Fruit fly (Drosophila melanogaster): Measurements from ENCODE around the gene CG15208.

CG15208 gene

DNA sequence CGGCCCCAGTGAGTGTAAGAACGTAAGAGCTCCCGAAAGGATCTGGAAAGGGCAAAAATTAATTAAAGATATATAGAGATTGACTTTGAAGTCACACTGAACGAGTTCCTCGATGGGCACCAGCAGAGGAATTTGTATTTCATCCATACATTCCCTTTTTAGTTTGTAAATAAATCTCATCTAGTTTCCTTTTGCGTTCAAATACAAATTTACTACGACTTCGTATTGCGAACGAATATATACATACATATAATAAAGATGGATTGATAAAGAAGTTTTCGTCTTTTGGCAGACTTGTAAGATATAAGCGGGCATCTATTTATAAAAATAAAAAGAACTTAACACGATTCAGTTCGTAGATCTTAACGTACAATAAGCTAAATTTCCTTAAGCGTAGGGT is at the start of gene CG15208:
TSS of gene CG15208 (plus strand) at position 301 of the 400 bp plus-strand sequence.
- TF ChIP-seq Hr4 (GFP tag; optimal IDR thresholded peaks at IDR 0.05), result no peak
- TF ChIP-seq CG11902 (GFP tag; optimal IDR thresholded peaks at IDR 0.05), result no peak
- TF ChIP-seq Eip93F (GFP tag; optimal IDR thresholded peaks at IDR 0.05), result no peak
- TF ChIP-seq CG8119 (GFP tag; IDR thresholded peaks at IDR 0.05), result no peak
- no peak for TF ChIP-seq acj6 (GFP tag; optimal IDR thresholded peaks at IDR 0.05)
- TF ChIP-seq dsx (GFP tag; optimal IDR thresholded peaks at IDR 0.05; ENCODE audit: poor library complexity, severe bottlenecking), result no peak
- TF ChIP-seq Hr38 (GFP tag; optimal IDR thresholded peaks at IDR 0.05), result no peak
- TF ChIP-seq CG3919 (GFP tag; optimal IDR thresholded peaks at IDR 0.05), result no peak
- TF ChIP-seq Ets96B (tag; optimal IDR thresholded peaks at IDR 0.05), result no peak
- TF ChIP-seq CG16779 (tag; optimal IDR thresholded peaks at IDR 0.05), result no peak
- no peak for TF ChIP-seq spab (GFP tag; optimal IDR thresholded peaks at IDR 0.05)
- TF ChIP-seq Blimp-1 (GFP tag; optimal IDR thresholded peaks at IDR 0.05), result no peak
- TF ChIP-seq svp (GFP tag), result no peak
- TF ChIP-seq CG6163 (GFP tag; IDR thresholded peaks at IDR 0.05), result no peak
- TF ChIP-seq CG6808 (GFP tag; optimal IDR thresholded peaks at IDR 0.05), result no peak
- TF ChIP-seq Eip75B (GFP tag; optimal IDR thresholded peaks at IDR 0.05), result no peak
- no peak for TF ChIP-seq CG8632 (GFP tag; optimal IDR thresholded peaks at IDR 0.05)
- no peak for TF ChIP-seq Lpt (GFP tag; optimal IDR thresholded peaks at IDR 0.05)
- TF ChIP-seq CG11294 (GFP tag; IDR thresholded peaks at IDR 0.05), result no peak
- TF ChIP-seq cyc (GFP tag; optimal IDR thresholded peaks at IDR 0.05), result no peak

DNA sequence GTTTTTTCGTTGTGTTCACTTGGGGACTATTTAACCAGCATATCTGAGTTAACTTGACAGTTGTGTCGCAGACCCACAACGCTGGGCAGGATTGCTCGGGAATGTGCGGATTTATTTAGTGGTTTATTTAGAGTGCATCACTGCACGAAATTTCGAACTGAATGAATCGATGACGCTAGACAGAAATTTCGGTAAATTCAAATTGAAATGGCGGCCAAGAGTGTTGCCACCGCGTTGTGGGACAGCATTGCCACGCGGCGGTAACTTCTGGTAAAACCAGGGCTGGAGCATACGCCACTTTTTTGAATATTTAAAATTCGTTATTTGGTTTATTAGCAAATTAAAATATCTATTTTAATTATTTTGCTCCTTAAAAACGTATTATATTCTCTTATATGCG is 45.1 kb upstream of the CG15208 start, which contains the start of gene feo:
TSS of gene feo (minus strand) at position 184 of the 400 bp plus-strand sequence.
- no peak for TF ChIP-seq ss (GFP tag; optimal IDR thresholded peaks at IDR 0.05)
- TF ChIP-seq CG31627 (GFP tag; optimal IDR thresholded peaks at IDR 0.05), result no peak
- no peak for TF ChIP-seq lz (GFP tag; optimal IDR thresholded peaks at IDR 0.05)
- no peak for TF ChIP-seq Eip75B (GFP tag; optimal IDR thresholded peaks at IDR 0.05)
- no peak for TF ChIP-seq CG8119 (GFP tag; IDR thresholded peaks at IDR 0.05)
- TF ChIP-seq Met (GFP tag; optimal IDR thresholded peaks at IDR 0.05), result no peak
- no peak for TF ChIP-seq CG4318 (GFP tag; optimal IDR thresholded peaks at IDR 0.05)
- TF ChIP-seq cyc (GFP tag; optimal IDR thresholded peaks at IDR 0.05), result no peak

dm6 chrX:10857376-10857775 is 42.4 kb upstream of the CG15208 start, which contains the start of the genes sofe and CG2186:
Gene sofe, minus strand, starts transcription at chrX:10857413.
Gene CG2186, plus strand, starts transcription at chrX:10857655.
- TF ChIP-seq Blimp-1 (GFP tag; optimal IDR thresholded peaks at IDR 0.05), result no peak
- TF ChIP-seq Hr38 (GFP tag; optimal IDR thresholded peaks at IDR 0.05), result no peak
- no peak for TF ChIP-seq Lpt (GFP tag; optimal IDR thresholded peaks at IDR 0.05)
- no peak for TF ChIP-seq CG3919 (GFP tag; optimal IDR thresholded peaks at IDR 0.05)
- no peak for TF ChIP-seq Hr4 (GFP tag; optimal IDR thresholded peaks at IDR 0.05)
- TF ChIP-seq spab (GFP tag; optimal IDR thresholded peaks at IDR 0.05), result no peak
- no peak for TF ChIP-seq CG7368 (GFP tag; optimal IDR thresholded peaks at IDR 0.05)
- peak; percentile 34; the same call in 1 of the 2 replicates for TF ChIP-seq Gug (GFP tag; IDR thresholded peaks at IDR 0.05)
- no peak for TF ChIP-seq achi (GFP tag; optimal IDR thresholded peaks at IDR 0.05)
- no peak for TF ChIP-seq Sox14 (GFP tag; optimal IDR thresholded peaks at IDR 0.05)
- TF ChIP-seq CG10631 (GFP tag; optimal IDR thresholded peaks at IDR 0.05), result no peak
- TF ChIP-seq CG8632 (GFP tag; optimal IDR thresholded peaks at IDR 0.05), result no peak
- peak; percentile 40 for TF ChIP-seq Ets21C (GFP tag; optimal IDR thresholded peaks at IDR 0.05)
- TF ChIP-seq lz (GFP tag; optimal IDR thresholded peaks at IDR 0.05), result peak; percentile 56
- TF ChIP-seq ss (GFP tag; optimal IDR thresholded peaks at IDR 0.05), result no peak
- no peak for TF ChIP-seq fkh (GFP tag; optimal IDR thresholded peaks at IDR 0.05)
- TF ChIP-seq CG10669 (GFP tag; optimal IDR thresholded peaks at IDR 0.05), result no peak
- TF ChIP-seq fd85E (GFP tag; optimal IDR thresholded peaks at IDR 0.05), result no peak
- no peak for TF ChIP-seq acj6 (GFP tag; optimal IDR thresholded peaks at IDR 0.05)
- no peak for TF ChIP-seq svp (GFP tag)
- TF ChIP-seq Met (GFP tag; optimal IDR thresholded peaks at IDR 0.05), result no peak
- TF ChIP-seq vri (GFP tag; optimal IDR thresholded peaks at IDR 0.05), result no peak
- peak; percentile 53 for TF ChIP-seq CG31627 (GFP tag; optimal IDR thresholded peaks at IDR 0.05)
- no peak for TF ChIP-seq CG11902 (GFP tag; optimal IDR thresholded peaks at IDR 0.05)
- no peak for TF ChIP-seq CG4318 (GFP tag; optimal IDR thresholded peaks at IDR 0.05)
- no peak for TF ChIP-seq fd59A (GFP tag; optimal IDR thresholded peaks at IDR 0.05)
- TF ChIP-seq CG1621 (tag; optimal IDR thresholded peaks at IDR 0.05), result no peak
- TF ChIP-seq CG8319 (GFP tag; optimal IDR thresholded peaks at IDR 0.05), result no peak
- no peak for TF ChIP-seq CG9139 (GFP tag; optimal IDR thresholded peaks at IDR 0.05)
- TF ChIP-seq CG6854 (GFP tag; optimal IDR thresholded peaks at IDR 0.05), result no peak
- peak; percentile 69 for TF ChIP-seq Eip78C (GFP tag)
- peak; percentile 31 for TF ChIP-seq CG3032 (tag; optimal IDR thresholded peaks at IDR 0.05)
- peak; percentile 52 for TF ChIP-seq cyc (GFP tag; optimal IDR thresholded peaks at IDR 0.05)
- no peak for TF ChIP-seq Eip75B (GFP tag; optimal IDR thresholded peaks at IDR 0.05)
- TF ChIP-seq CG34406 (GFP tag; optimal IDR thresholded peaks at IDR 0.05), result no peak
- TF ChIP-seq CG11294 (GFP tag; IDR thresholded peaks at IDR 0.05), result no peak
- TF ChIP-seq OdsH (GFP tag; optimal IDR thresholded peaks at IDR 0.05), result no peak
- no peak for TF ChIP-seq net (GFP tag; optimal IDR thresholded peaks at IDR 0.05)
- peak; percentile 37; the same call in 1 of the 3 replicates for TF ChIP-seq eg (GFP tag; IDR thresholded peaks at IDR 0.05)

All from whole organism, prepupa.